Worm (Caenorhabditis elegans) whole organism, L4 larva: ENCODE data around the gene srz-6.

Experiments used
- D1046.2 ChIP-seq: fragments of 200-800 bp; sonication (Bioruptor generic); IDR thresholded peaks from 2 replicates; pipeline ENCODE4 v1.3.6; 2022; ENCODE audit warnings: missing genetic modification characterization, missing compliant biosample characterization
- F26F4.8 ChIP-seq: fragments of 200-800 bp; sonication (Bioruptor generic); conservative IDR thresholded peaks from 2 replicates; pipeline ENCODE4 v1.3.6; 2022; ENCODE audit warnings: missing genetic modification characterization, missing compliant biosample characterization
- R02D3.7 ChIP-seq: fragments of 150-350 bp; sonication (generic microtip); optimal IDR thresholded peaks from 3 replicates; lab custom pipeline; 2014; ENCODE audit warnings: missing biosample characterization, missing genetic modification characterization
- Y48G9A.11 ChIP-seq: fragments of 200-800 bp; sonication (Bioruptor generic); IDR thresholded peaks from 2 replicates; pipeline ENCODE4 v1.3.6; 2022; ENCODE audit warnings: missing genetic modification reagents, missing genetic modification characterization, missing compliant biosample characterization
- Y75B8A.6 ChIP-seq: fragments of 200-800 bp; sonication (Bioruptor generic); IDR thresholded peaks from 2 replicates; pipeline ENCODE4 v1.3.6; 2022; ENCODE audit warnings: missing genetic modification reagents, missing genetic modification characterization, missing compliant biosample characterization
- ceh-44 ChIP-seq: fragments of 200-800 bp; sonication (Bioruptor generic); IDR thresholded peaks from 2 replicates; pipeline ENCODE4 v1.3.6; 2022; ENCODE audit warnings: missing genetic modification reagents, missing genetic modification characterization, missing compliant biosample characterization
- cey-2 ChIP-seq: sonication (generic microtip); optimal IDR thresholded peaks from 3 replicates; lab custom pipeline; 2017; ENCODE audit warnings: missing genetic modification characterization, mild to moderate bottlenecking, missing compliant biosample characterization, antibody characterized with exemption, borderline replicate concordance; ENCODE audit not compliant: insufficient read depth
- daf-16 ChIP-seq, 3 experiments: sonication (generic microtip); optimal IDR thresholded peaks; 2 replicates each; lab custom pipeline; 2016 to 2017; ENCODE audit warnings: missing genetic modification characterization in 3 of 3, missing genetic modification reagents in 3 of 3, mild to moderate bottlenecking in 2 of 3, missing compliant biosample characterization in 2 of 3, missing biosample characterization in 1 of 3, moderate library complexity in 1 of 3
- daf-8 ChIP-seq: fragments of 200-800 bp; sonication (Bioruptor generic); IDR thresholded peaks from 2 replicates; pipeline ENCODE4 v1.3.6; 2022; ENCODE audit warnings: missing genetic modification characterization, missing compliant biosample characterization
- dmd-8 ChIP-seq: fragments of 200-800 bp; sonication (Bioruptor generic); IDR thresholded peaks from 2 replicates; pipeline ENCODE4 v1.3.6; 2022; ENCODE audit warnings: missing genetic modification characterization, missing compliant biosample characterization
- egl-43 ChIP-seq: fragments of 200-800 bp; sonication (Bioruptor generic); IDR thresholded peaks from 2 replicates; pipeline ENCODE4 v1.3.6; 2022; ENCODE audit warnings: missing genetic modification reagents, missing genetic modification characterization, missing compliant biosample characterization
- hif-1 ChIP-seq, 2 experiments: sonication (generic microtip); optimal IDR thresholded peaks; 2 replicates each; lab custom pipeline; 2016 to 2017; ENCODE audit warnings: missing compliant biosample characterization in 2 of 2, missing genetic modification characterization in 2 of 2, missing genetic modification reagents in 2 of 2, missing genotype in 2 of 2, mild to moderate bottlenecking in 1 of 2
- hlh-30 ChIP-seq: sonication (generic microtip); optimal IDR thresholded peaks from 2 replicates; lab custom pipeline; 2017; ENCODE audit warnings: antibody characterized with exemption, mild to moderate bottlenecking, missing genetic modification characterization, missing compliant biosample characterization; ENCODE audit not compliant: insufficient read depth
- hmg-1.1 ChIP-seq: fragments of 200-800 bp; sonication (Bioruptor generic); IDR thresholded peaks from 2 replicates; pipeline ENCODE4 v1.3.6; 2022; ENCODE audit warnings: missing genetic modification reagents, missing genetic modification characterization, missing compliant biosample characterization
- jun-1 ChIP-seq: fragments of 150-350 bp; optimal IDR thresholded peaks from 2 replicates; lab custom pipeline; 2014; ENCODE audit warnings: missing biosample characterization, missing genetic modification reagents, missing genetic modification characterization
- lin-15B ChIP-seq: fragments of 150-350 bp; sonication (generic microtip); optimal IDR thresholded peaks from 3 replicates; lab custom pipeline; 2014; ENCODE audit warnings: missing biosample characterization, missing genetic modification characterization
- lir-3 ChIP-seq: sonication (generic microtip); optimal IDR thresholded peaks from 2 replicates; lab custom pipeline; 2016; ENCODE audit warnings: mild to moderate bottlenecking, missing genetic modification characterization, missing compliant biosample characterization
- madf-5 ChIP-seq, 2 experiments: fragments of 200-800 bp; sonication (Bioruptor generic); IDR thresholded peaks; 2 replicates each; pipeline ENCODE4 v1.3.6; 2022; ENCODE audit warnings: missing compliant biosample characterization in 2 of 2, missing genetic modification characterization in 2 of 2
- madf-9 ChIP-seq: fragments of 200-800 bp; sonication (Bioruptor generic); conservative IDR thresholded peaks from 2 replicates; pipeline ENCODE4 v1.3.6; 2022; ENCODE audit warnings: missing genetic modification reagents, missing genetic modification characterization, missing compliant biosample characterization
- mdt-29 ChIP-seq: fragments of 200-800 bp; sonication (Bioruptor generic); IDR thresholded peaks from 2 replicates; pipeline ENCODE4 v1.3.6; 2022; ENCODE audit warnings: missing genetic modification reagents, missing genetic modification characterization, missing compliant biosample characterization
- mep-1 ChIP-seq: fragments of 150-350 bp; sonication (generic microtip); optimal IDR thresholded peaks from 3 replicates; lab custom pipeline; 2014; ENCODE audit warnings: missing biosample characterization, missing genetic modification characterization
- mxl-2 ChIP-seq: fragments of 200-800 bp; sonication (Bioruptor generic); conservative IDR thresholded peaks from 2 replicates; pipeline ENCODE4 v1.3.6; 2022; ENCODE audit warnings: missing genetic modification reagents, missing genetic modification characterization, missing compliant biosample characterization
- mxl-3 ChIP-seq: fragments of 200-800 bp; sonication (Bioruptor generic); optimal IDR thresholded peaks from 2 replicates; lab custom pipeline; 2018; ENCODE audit warnings: mild to moderate bottlenecking, missing genetic modification characterization, missing compliant biosample characterization
- nhr-11 ChIP-seq: fragments of 150-350 bp; optimal IDR thresholded peaks from 2 replicates; lab custom pipeline; 2014; ENCODE audit warnings: missing biosample characterization, missing genetic modification characterization
- nhr-48 ChIP-seq: sonication (generic microtip); optimal IDR thresholded peaks from 2 replicates; lab custom pipeline; 2016; ENCODE audit warnings: mild to moderate bottlenecking, missing genetic modification characterization, missing compliant biosample characterization
- nhr-6 ChIP-seq: fragments of 150-350 bp; optimal IDR thresholded peaks from 2 replicates; lab custom pipeline; 2014; ENCODE audit warnings: missing biosample characterization, missing genetic modification characterization
- pqm-1 ChIP-seq: sonication (generic microtip); optimal IDR thresholded peaks from 2 replicates; lab custom pipeline; 2017; ENCODE audit warnings: missing biosample characterization, missing genetic modification characterization
- saeg-2 ChIP-seq: fragments of 200-800 bp; sonication (Bioruptor generic); IDR thresholded peaks from 2 replicates; pipeline ENCODE4 v1.3.6; 2022; ENCODE audit warnings: missing genetic modification reagents, missing genetic modification characterization, missing compliant biosample characterization
- sdz-12 ChIP-seq: fragments of 200-800 bp; sonication (Bioruptor generic); optimal IDR thresholded peaks from 2 replicates; lab custom pipeline; 2018; ENCODE audit warnings: mild to moderate bottlenecking, missing genetic modification characterization, missing compliant biosample characterization
- skn-1 ChIP-seq: fragments of 150-350 bp; optimal IDR thresholded peaks from 2 replicates; lab custom pipeline; 2014; ENCODE audit warnings: missing biosample characterization, missing genetic modification characterization
- snpc-4 ChIP-seq: fragments of 150-350 bp; optimal IDR thresholded peaks from 2 replicates; lab custom pipeline; 2014; ENCODE audit warnings: missing biosample characterization, missing genetic modification characterization
- spr-1 ChIP-seq: sonication (generic microtip); optimal IDR thresholded peaks from 2 replicates; lab custom pipeline; 2016; ENCODE audit warnings: mild to moderate bottlenecking, missing genetic modification characterization, missing compliant biosample characterization
- tag-97 ChIP-seq: fragments of 200-800 bp; sonication (Bioruptor generic); IDR thresholded peaks from 2 replicates; pipeline ENCODE4 v1.3.6; 2022; ENCODE audit warnings: missing genetic modification characterization, missing compliant biosample characterization
- tra-1 ChIP-seq: fragments of 200-800 bp; sonication (Bioruptor generic); IDR thresholded peaks from 2 replicates; pipeline ENCODE4 v1.3.6; 2022; ENCODE audit warnings: missing genetic modification reagents, missing genetic modification characterization, missing compliant biosample characterization
- unc-130 ChIP-seq: sonication (generic microtip); optimal IDR thresholded peaks from 2 replicates; lab custom pipeline; 2016; ENCODE audit warnings: missing genetic modification reagents, missing genetic modification characterization, missing compliant biosample characterization
- vab-7 ChIP-seq: fragments of 200-800 bp; sonication (Bioruptor generic); IDR thresholded peaks from 2 replicates; pipeline ENCODE4 v1.3.6; 2022; ENCODE audit warnings: missing genetic modification reagents, missing genetic modification characterization, missing compliant biosample characterization
- ztf-11 ChIP-seq: fragments of 150-350 bp; optimal IDR thresholded peaks from 2 replicates; lab custom pipeline; 2014; ENCODE audit warnings: missing biosample characterization, missing genetic modification characterization
- ztf-7 ChIP-seq: fragments of 150-350 bp; optimal IDR thresholded peaks from 2 replicates; lab custom pipeline; 2014; ENCODE audit warnings: missing biosample characterization, missing genetic modification characterization

The srz-6 gene

DNA sequence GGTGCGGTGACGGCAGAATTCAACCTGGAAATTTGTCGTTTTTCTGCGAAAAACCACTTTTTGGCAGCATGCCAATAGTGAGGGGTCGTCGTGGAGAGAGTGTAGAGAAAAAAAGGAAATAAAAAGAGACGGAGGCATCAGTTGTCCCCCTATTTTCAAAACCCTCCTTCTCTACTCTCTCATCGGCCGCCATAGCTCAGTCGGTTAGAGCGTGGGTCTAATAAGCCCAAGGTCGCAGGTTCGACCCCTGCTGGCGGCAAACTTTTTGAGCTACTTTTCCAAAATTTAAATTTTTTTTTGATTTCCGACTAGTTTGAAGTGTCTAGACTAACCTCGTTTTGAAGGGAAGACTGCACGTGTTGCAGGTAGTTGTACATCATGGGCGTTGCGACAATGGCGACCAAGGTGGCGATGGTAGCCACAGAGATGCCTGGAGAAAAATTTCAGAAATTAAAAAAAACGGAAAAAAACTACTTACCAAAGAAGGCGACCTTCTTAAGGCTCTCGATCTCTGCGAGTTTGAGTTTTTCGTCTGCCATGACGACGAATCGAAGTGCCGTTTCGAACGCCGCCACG, 2.6 kb downstream of the srz-6 start, which contains the start of gene col-85 (continued):
- peak; percentile 87 for TF ChIP-seq madf-9 (GFP tag; lab: Robert Waterston, UW)
- TF ChIP-seq egl-43, result peak; percentile 98
- TF ChIP-seq D1046.2 (GFP tag; lab: Robert Waterston, UW), result peak; percentile 91
- TF ChIP-seq mxl-3, result peak; percentile 42
- no peak for TF ChIP-seq tag-97 (GFP tag; lab: Robert Waterston, UW)
- peak; percentile 67 for TF ChIP-seq nhr-48 (tag; lab: Kevin White, UChicago)
- peak; percentile 5 to 68 for TF ChIP-seq hif-1 (tag; optimal IDR thresholded peaks at IDR 0.05; lab: Kevin White, UChicago)
- peak; percentile 89 to 90; a peak in 3 of 4 replicates for TF ChIP-seq madf-5 (GFP tag; IDR thresholded peaks at IDR 0.05; lab: Robert Waterston, UW)
- peak; percentile 92 for TF ChIP-seq ceh-44 (GFP tag; lab: Robert Waterston, UW)
- no peak for TF ChIP-seq skn-1 (tag; lab: Kevin White, UChicago)
- TF ChIP-seq Y48G9A.11 (GFP tag; lab: Robert Waterston, UW), result peak; percentile 87
- TF ChIP-seq ztf-7 (tag; lab: Kevin White, UChicago), result peak; percentile 71
- TF ChIP-seq dmd-8 (GFP tag; lab: Robert Waterston, UW), result peak; percentile 95
- peak; percentile 71 for TF ChIP-seq snpc-4 (tag; lab: Kevin White, UChicago)
- no peak for TF ChIP-seq ztf-11 (tag; lab: Kevin White, UChicago)
- TF ChIP-seq sdz-12 (GFP tag; lab: Kevin White, UChicago), result no peak
- peak; percentile 63 for TF ChIP-seq unc-130
- peak; percentile 65 for TF ChIP-seq hlh-30 (tag; lab: Kevin White, UChicago)
- TF ChIP-seq vab-7 (GFP tag; lab: Robert Waterston, UW), result peak; percentile 96
- TF ChIP-seq spr-1 (tag; lab: Kevin White, UChicago), result peak; percentile 79
- TF ChIP-seq tra-1 (GFP tag; lab: Robert Waterston, UW), result peak; percentile 94
- TF ChIP-seq daf-16 (GFP tag; optimal IDR thresholded peaks at IDR 0.05; lab: Kevin White, UChicago), result peak; percentile 14 to 86
- peak; percentile 57 for TF ChIP-seq daf-16 (tag; optimal IDR thresholded peaks at IDR 0.05; lab: Kevin White, UChicago)
- TF ChIP-seq jun-1 (tag; lab: Kevin White, UChicago), result no peak
- TF ChIP-seq F26F4.8 (GFP tag; lab: Robert Waterston, UW), result peak; percentile 92
- TF ChIP-seq nhr-6 (tag; lab: Kevin White, UChicago), result peak; percentile 48
- peak; percentile 79 for TF ChIP-seq mdt-29 (GFP tag; lab: Robert Waterston, UW)
- TF ChIP-seq cey-2 (tag; lab: Kevin White, UChicago), result no peak
- TF ChIP-seq daf-8 (GFP tag; lab: Robert Waterston, UW), result 0 out of 2 replicates have a peak, but pooled peaks have one; percentile 71
- TF ChIP-seq mxl-2 (GFP tag; lab: Robert Waterston, UW), result peak; percentile 73
- peak; percentile 98 for TF ChIP-seq hmg-1.1 (GFP tag; lab: Robert Waterston, UW)
- TF ChIP-seq mep-1 (tag; lab: Kevin White, UChicago), result no peak
- peak; percentile 73; the same call in 1 of the 2 replicates for TF ChIP-seq Y75B8A.6 (GFP tag; lab: Robert Waterston, UW)
- TF ChIP-seq lir-3, result peak; percentile 62
- peak; percentile 57; the same call in 1 of the 2 replicates for TF ChIP-seq saeg-2 (GFP tag; lab: Robert Waterston, UW)
- TF ChIP-seq R02D3.7, result peak; percentile 21
- no peak for TF ChIP-seq pqm-1 (tag; lab: Kevin White, UChicago)

DNA sequence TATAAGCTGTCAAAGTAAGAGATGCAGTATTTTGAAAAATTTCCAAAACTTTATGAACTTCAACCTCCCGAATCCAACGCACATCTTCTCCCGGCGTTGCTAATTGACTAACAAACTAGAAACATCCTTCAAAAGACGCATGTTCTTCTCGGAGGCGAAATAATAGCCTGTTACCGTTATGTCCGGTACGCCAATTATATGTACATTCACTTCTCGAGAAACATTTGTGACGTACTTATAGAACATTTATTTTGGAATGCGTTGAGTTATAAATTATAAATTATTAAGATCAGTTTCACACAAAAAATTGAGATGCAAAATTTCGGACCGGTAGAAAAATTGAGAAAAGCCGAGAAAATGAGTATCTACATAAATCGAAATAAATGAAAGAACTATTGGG, 4.9 kb downstream of the srz-6 start, which contains the start of gene T21B4.3:
Gene T21B4.3 (minus strand): TSS at position 101 of the 400 bp plus-strand sequence.
- TF ChIP-seq nhr-11 (tag; lab: Kevin White, UChicago) (no peak), lin-15B (no peak)
